Worm (Caenorhabditis elegans): ENCODE results near the gene chil-27.
"Not testable (repeated sequence)": the region's sequence is repeated elsewhere in the genome, so short reads cannot be mapped to it uniquely, and the experiment has no call there.

The chil-27 gene

ce11 chrII:9440060-9440459 lies 37.6 kb upstream of the chil-27 start, which contains the start of gene chil-17:
Gene chil-17, minus strand, starts transcription at chrII:9440160.
- TF ChIP-seq zip-5 (tag; optimal IDR thresholded peaks at IDR 0.05): no peak
- no peak for TF ChIP-seq unc-55 (GFP tag; optimal IDR thresholded peaks at IDR 0.05)
- TF ChIP-seq nfya-1 (tag; optimal IDR thresholded peaks at IDR 0.05): no peak
- TF ChIP-seq ceh-45 (GFP tag; IDR thresholded peaks at IDR 0.05): no peak
- no peak for TF ChIP-seq hlh-30 (tag; optimal IDR thresholded peaks at IDR 0.05; ENCODE audit: insufficient read depth)
- TF ChIP-seq eyg-1 (tag; optimal IDR thresholded peaks at IDR 0.05): no peak

- TF ChIP-seq ama-1 (optimal IDR thresholded peaks at IDR 0.05) (no peak), nhr-11 (tag; optimal IDR thresholded peaks at IDR 0.05) (no peak)
These were observed 35.8 kb upstream of the chil-27 start, which contains the start of gene chil-16 for ce11 chrII:9441838-9442237. Gene chil-16, minus strand, starts transcription at chrII:9441938.

- TF ChIP-seq che-1 (tag; optimal IDR thresholded peaks at IDR 0.05): no peak
- TF ChIP-seq ceh-48 (tag; optimal IDR thresholded peaks at IDR 0.05): no peak
- TF ChIP-seq lim-6 (tag; optimal IDR thresholded peaks at IDR 0.05): no peak
- TF ChIP-seq ref-2 (tag; optimal IDR thresholded peaks at IDR 0.05): no peak
- no peak for TF ChIP-seq dmd-4 (tag; optimal IDR thresholded peaks at IDR 0.05; ENCODE audit: borderline replicate concordance)
- TF ChIP-seq ceh-6 (GFP tag; optimal IDR thresholded peaks at IDR 0.05): no peak
These were observed 34.1 kb upstream of the chil-27 start, which contains the start of gene chil-15 for ce11 chrII:9443522-9443921. Gene chil-15, minus strand, starts transcription at chrII:9443622.

- TF ChIP-seq unc-55 (GFP tag; optimal IDR thresholded peaks at IDR 0.05) (no peak), zip-5 (tag; optimal IDR thresholded peaks at IDR 0.05) (no peak), ceh-14 (tag; optimal IDR thresholded peaks at IDR 0.05) (no peak), ahr-1 (tag; optimal IDR thresholded peaks at IDR 0.05) (no peak), ceh-19 (GFP tag; optimal IDR thresholded peaks at IDR 0.05) (no peak), dve-1 (tag; optimal IDR thresholded peaks at IDR 0.05) (no peak), che-1 (tag; optimal IDR thresholded peaks at IDR 0.05) (no peak), tbx-7 (tag; optimal IDR thresholded peaks at IDR 0.05) (no peak), pag-3 (tag; optimal IDR thresholded peaks at IDR 0.05; ENCODE audit: borderline replicate concordance) (no peak)
These were observed 32.3 kb upstream of the chil-27 start, which contains the start of gene R09D1.13 for ce11 chrII:9445368-9445767. Gene R09D1.13, minus strand, starts transcription at chrII:9445468.

ce11 chrII:9447965-9448364 lies 29.7 kb upstream of the chil-27 start, which contains the start of gene chil-18:
Gene chil-18, plus strand, starts transcription at chrII:9448265.
- TF ChIP-seq K09A11.1 (tag; optimal IDR thresholded peaks at IDR 0.05; ENCODE audit: insufficient read depth) (no peak), nhr-232 (tag; optimal IDR thresholded peaks at IDR 0.05) (no peak), Y22D7AL.16 (tag; optimal IDR thresholded peaks at IDR 0.05) (no peak), lim-6 (tag; optimal IDR thresholded peaks at IDR 0.05) (no peak), ttx-3 (tag; optimal IDR thresholded peaks at IDR 0.05) (no peak), C38D4.7 (GFP tag; optimal IDR thresholded peaks at IDR 0.05) (no peak)

ce11 chrII:9452172-9452571 lies 25.5 kb upstream of the chil-27 start, which contains the start of gene R09D1.12:
Gene R09D1.12, minus strand, starts transcription at chrII:9452272.
- TF ChIP-seq sox-2 (GFP tag; IDR thresholded peaks at IDR 0.05); K09A11.1 (tag; optimal IDR thresholded peaks at IDR 0.05; ENCODE audit: insufficient read depth); zip-5 (tag; optimal IDR thresholded peaks at IDR 0.05): not testable (repeated sequence)

- no peak for TF ChIP-seq ceh-24 (tag; optimal IDR thresholded peaks at IDR 0.05)
- no peak for TF ChIP-seq K09A11.1 (tag; optimal IDR thresholded peaks at IDR 0.05; ENCODE audit: insufficient read depth)
- no peak for TF ChIP-seq ceh-18 (tag; optimal IDR thresholded peaks at IDR 0.05)
- no peak for TF ChIP-seq pqm-1 (tag; optimal IDR thresholded peaks at IDR 0.05)
- no peak for TF ChIP-seq hlh-15 (tag; optimal IDR thresholded peaks at IDR 0.05)
- TF ChIP-seq ceh-34 (tag; optimal IDR thresholded peaks at IDR 0.05): no peak
- TF ChIP-seq pros-1 (tag; optimal IDR thresholded peaks at IDR 0.05): no peak
These were observed 23.4 kb upstream of the chil-27 start, which contains the start of gene chil-19 for ce11 chrII:9454304-9454703. Gene chil-19, minus strand, starts transcription at chrII:9454404.
